Fruit fly (Drosophila melanogaster): ENCODE measurements around the gene CG34140.

- TF ChIP-seq CG33213 (GFP tag; optimal IDR thresholded peaks at IDR 0.05) (no peak), CG15514 (GFP tag; optimal IDR thresholded peaks at IDR 0.05) (no peak), CG8478 (optimal IDR thresholded peaks at IDR 0.05) (no peak), crc (GFP tag; optimal IDR thresholded peaks at IDR 0.05) (no peak)
These were observed 32.1 kb upstream of the CG34140 start, which contains the start of gene Kaz1-ORFB for dm6 chr3L:216325-216724.

Data from whole organism, embryonic.